Worm (Caenorhabditis elegans): ENCODE data around the gene D2062.4.
"Not testable (repeated sequence)": the region's sequence is repeated elsewhere in the genome, so short reads cannot be mapped to it uniquely, and the experiment has no call there.

Gene D2062.4

DNA sequence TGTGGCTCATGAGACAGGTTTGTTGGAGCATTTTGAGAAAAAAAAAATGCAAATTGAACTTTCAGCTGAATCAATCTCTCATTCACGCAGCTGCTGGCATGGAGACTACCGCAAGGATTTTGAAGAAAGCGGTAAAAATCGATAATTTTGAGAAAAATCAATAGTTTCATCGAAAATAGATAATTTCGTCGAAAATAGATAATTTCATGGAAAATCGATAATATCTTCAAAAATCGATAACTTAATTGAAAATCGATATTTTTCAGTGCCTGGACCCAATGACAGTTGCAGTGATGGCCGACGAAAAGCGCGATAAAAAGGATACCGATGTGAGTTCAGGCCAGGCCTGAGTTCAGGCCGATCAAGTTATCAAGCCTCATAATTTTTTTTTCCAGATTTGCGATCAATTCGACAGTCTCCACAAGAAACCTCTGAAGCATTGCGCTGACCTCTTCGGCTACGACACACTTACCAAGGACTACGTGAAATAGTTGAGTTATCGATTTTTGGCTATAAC lies at the start of gene D2062.4:
Gene D2062.4 (plus strand): TSS at position 467 of the 517 bp plus-strand sequence.
- not testable (repeated sequence) for TF ChIP-seq hmg-20 (GFP tag; IDR thresholded peaks at IDR 0.05); C06A6.2 (GFP tag; conservative IDR thresholded peaks at IDR 0.05); ceh-27 (GFP tag; optimal IDR thresholded peaks at IDR 0.05)

ce11 chrII:2578216-2578615 lies 45.0 kb upstream of the D2062.4 start:
- TF ChIP-seq aptf-3 (GFP tag; IDR thresholded peaks at IDR 0.05) (no peak), egl-18 (GFP tag; IDR thresholded peaks at IDR 0.05) (no peak), C17E4.6 (GFP tag; IDR thresholded peaks at IDR 0.05) (no peak), lin-35 (GFP tag; optimal IDR thresholded peaks at IDR 0.05) (no peak), F37B4.10 (GFP tag; IDR thresholded peaks at IDR 0.05) (no peak), madf-10 (tag; optimal IDR thresholded peaks at IDR 0.05) (no peak), hsf-1 (GFP tag; IDR thresholded peaks at IDR 0.05) (no peak), dox-1 (GFP tag; IDR thresholded peaks at IDR 0.05) (no peak), tbp1 (GFP tag; optimal IDR thresholded peaks at IDR 0.05) (no peak), attf-6 (GFP tag; IDR thresholded peaks at IDR 0.05) (no peak)

DNA sequence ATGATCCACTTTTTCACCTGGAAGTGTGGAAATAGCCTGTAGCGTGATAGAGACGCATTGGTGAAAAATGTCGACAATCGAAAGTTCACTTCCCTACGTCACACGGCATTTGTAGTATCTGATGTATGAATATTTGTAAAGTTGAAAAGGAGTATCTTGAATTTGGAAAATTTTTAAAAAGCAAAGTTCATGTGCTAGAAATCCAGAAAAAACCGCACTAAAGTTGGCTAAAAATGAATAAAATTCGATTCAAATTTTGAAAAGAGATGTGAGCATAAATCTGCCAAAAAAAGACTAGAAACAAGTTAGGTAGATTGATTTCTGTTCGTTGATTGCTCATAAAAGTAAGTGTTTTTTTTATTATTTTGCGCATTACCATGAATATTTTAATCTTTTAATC lies 40.2 kb upstream of the D2062.4 start, which contains the start of gene sri-74:
Gene sri-74 (minus strand): TSS at position 101 of the 400 bp plus-strand sequence.
- TF ChIP-seq mxl-1 (tag; optimal IDR thresholded peaks at IDR 0.05) = no peak
- TF ChIP-seq lin-26 (GFP tag; IDR thresholded peaks at IDR 0.05) = no peak
- TF ChIP-seq F37B4.10 (GFP tag; IDR thresholded peaks at IDR 0.05) = no peak
- no peak for TF ChIP-seq akir-1 (GFP tag; optimal IDR thresholded peaks at IDR 0.05)
- TF ChIP-seq ceh-27 (GFP tag; optimal IDR thresholded peaks at IDR 0.05) = no peak
- no peak for TF ChIP-seq pha-4 (tag; optimal IDR thresholded peaks at IDR 0.05)
- no peak for TF ChIP-seq athp-1 (tag; optimal IDR thresholded peaks at IDR 0.05)
- no peak for TF ChIP-seq atf-7 (tag; optimal IDR thresholded peaks at IDR 0.05)
- TF ChIP-seq lin-54 (GFP tag; optimal IDR thresholded peaks at IDR 0.05) = no peak
- TF ChIP-seq C17E4.6 (GFP tag; IDR thresholded peaks at IDR 0.05) = no peak
- no peak for TF ChIP-seq ceh-58 (GFP tag; IDR thresholded peaks at IDR 0.05)
- TF ChIP-seq attf-5 (GFP tag; optimal IDR thresholded peaks at IDR 0.05) = no peak
- TF ChIP-seq Y79H2A.3 (GFP tag; conservative IDR thresholded peaks at IDR 0.05) = no peak
- TF ChIP-seq nhr-27 (tag; optimal IDR thresholded peaks at IDR 0.05) = no peak
- no peak for TF ChIP-seq ztf-6 (GFP tag; IDR thresholded peaks at IDR 0.05)
- no peak for TF ChIP-seq nhr-179 (tag; optimal IDR thresholded peaks at IDR 0.05)

- TF ChIP-seq repo-1 (tag; optimal IDR thresholded peaks at IDR 0.05) = no peak
- no peak for TF ChIP-seq lsl-1 (GFP tag; optimal IDR thresholded peaks at IDR 0.05)
- no peak for TF ChIP-seq lag-1 (GFP tag; IDR thresholded peaks at IDR 0.05)
- TF ChIP-seq ccch-3 (GFP tag; optimal IDR thresholded peaks at IDR 0.05) = no peak
- no peak for TF ChIP-seq F52B5.7 (tag; optimal IDR thresholded peaks at IDR 0.05)
- no peak for TF ChIP-seq mcd-1 (GFP tag; IDR thresholded peaks at IDR 0.05)
- TF ChIP-seq ceh-58 (GFP tag; IDR thresholded peaks at IDR 0.05) = no peak
These were observed 37.7 kb upstream of the D2062.4 start, which contains the start of gene sri-36 for ce11 chrII:2585493-2585892. Gene sri-36, minus strand, starts transcription at chrII:2585593.

ce11 chrII:2586861-2587554 lies 36.2 kb upstream of the D2062.4 start, which contains the start of the genes F33H12.7 and sri-39:
Gene F33H12.7, minus strand, starts transcription at chrII:2586911.
Gene sri-39, plus strand, starts transcription at chrII:2587504.
- TF ChIP-seq cebp-1 (GFP tag; IDR thresholded peaks at IDR 0.05) (peak; percentile 38; the same call in 1 of the 2 replicates), cebp-1 (tag; optimal IDR thresholded peaks at IDR 0.05) (peak; percentile 83), atf-7 (tag; optimal IDR thresholded peaks at IDR 0.05) (peak; percentile 94), attf-3 (GFP tag; conservative IDR thresholded peaks at IDR 0.05) (no peak), Y53F4B.3 (GFP tag; IDR thresholded peaks at IDR 0.05) (no peak), nhr-80 (tag; optimal IDR thresholded peaks at IDR 0.05) (peak; percentile 62)
